Worm (Caenorhabditis elegans) whole organism, L1 larva: ENCODE results near the gene glrx-21.

Experiments
- C04F5.9 ChIP-seq: sonication (generic microtip); optimal IDR thresholded peaks from 2 replicates; lab custom pipeline; 2016; ENCODE audit warnings: missing genetic modification characterization, missing compliant biosample characterization
- C16A3.4 ChIP-seq: fragments of 150-350 bp; optimal IDR thresholded peaks from 2 replicates; lab custom pipeline; 2014; ENCODE audit warnings: missing biosample characterization, missing genetic modification characterization
- F16B12.6 ChIP-seq: fragments of 150-350 bp; optimal IDR thresholded peaks from 2 replicates; lab custom pipeline; 2014; ENCODE audit warnings: missing biosample characterization, missing genetic modification characterization
- Y116A8C.19 ChIP-seq: sonication (generic microtip); optimal IDR thresholded peaks from 2 replicates; lab custom pipeline; 2016; ENCODE audit warnings: missing compliant biosample characterization, missing genetic modification characterization, borderline replicate concordance
- alr-1 ChIP-seq: fragments of 200-800 bp; sonication (Bioruptor generic); optimal IDR thresholded peaks from 2 replicates; lab custom pipeline; 2018; ENCODE audit warnings: borderline replicate concordance, mild to moderate bottlenecking, missing genetic modification characterization, missing compliant biosample characterization
- ama-1 ChIP-seq: fragments of 150-350 bp; optimal IDR thresholded peaks from 2 replicates; lab custom pipeline; 2014
- blmp-1 ChIP-seq: fragments of 150-350 bp; optimal IDR thresholded peaks from 2 replicates; lab custom pipeline; 2014; ENCODE audit warnings: missing biosample characterization, missing genetic modification characterization
- ceh-90 ChIP-seq: sonication (generic microtip); optimal IDR thresholded peaks from 2 replicates; lab custom pipeline; 2016; ENCODE audit warnings: missing genetic modification characterization, missing compliant biosample characterization
- ces-1 ChIP-seq: fragments of 150-350 bp; optimal IDR thresholded peaks from 2 replicates; lab custom pipeline; 2014; ENCODE audit warnings: missing biosample characterization, missing genetic modification reagents, missing genetic modification characterization
- dsc-1 ChIP-seq: sonication (generic microtip); optimal IDR thresholded peaks from 2 replicates; lab custom pipeline; 2016; ENCODE audit warnings: mild to moderate bottlenecking, missing genetic modification characterization, missing compliant biosample characterization
- efl-1 ChIP-seq, 4 experiments: fragments of 150-350 bp; optimal IDR thresholded peaks in 3 of 4; peaks in 1 of 4; 1 replicate in 1 of 4; 2 replicates in 3 of 4; lab custom pipeline; 2014; ENCODE audit warnings: missing biosample characterization in 2 of 4, missing genetic modification characterization in 2 of 4, missing genetic modification reagents in 2 of 4
- efl-3 ChIP-seq: fragments of 200-800 bp; sonication (Bioruptor generic); optimal IDR thresholded peaks from 2 replicates; lab custom pipeline; 2018; ENCODE audit warnings: mild to moderate bottlenecking, missing genetic modification characterization, missing compliant biosample characterization
- egl-13 ChIP-seq: sonication (generic microtip); optimal IDR thresholded peaks from 2 replicates; lab custom pipeline; 2016; ENCODE audit warnings: missing genotype, missing genetic modification reagents, missing genetic modification characterization, missing compliant biosample characterization
- elt-2 ChIP-seq: sonication (generic microtip); optimal IDR thresholded peaks from 2 replicates; lab custom pipeline; 2016; ENCODE audit warnings: missing genetic modification characterization, mild to moderate bottlenecking, inconsistent platforms, missing compliant biosample characterization, missing genetic modification reagents
- elt-3 ChIP-seq, 6 experiments: fragments of 150-350 bp in 1 of 6; sonication (generic microtip); optimal IDR thresholded peaks; 2 replicates each; lab custom pipeline; 2017 to 2018; ENCODE audit warnings: missing biosample characterization in 6 of 6, missing genetic modification characterization in 6 of 6, inconsistent platforms in 1 of 6
- fkh-4 ChIP-seq: sonication (generic microtip); optimal IDR thresholded peaks from 2 replicates; lab custom pipeline; 2016; ENCODE audit warnings: missing compliant biosample characterization, missing genetic modification characterization, borderline replicate concordance
- hlh-4 ChIP-seq: sonication (generic microtip); optimal IDR thresholded peaks from 2 replicates; lab custom pipeline; 2016; ENCODE audit warnings: mild to moderate bottlenecking, missing genetic modification characterization, missing compliant biosample characterization
- hpl-2 ChIP-seq: fragments of 150-350 bp; optimal IDR thresholded peaks from 2 replicates; lab custom pipeline; 2014; ENCODE audit warnings: missing biosample characterization, missing genetic modification reagents, missing genetic modification characterization
- irx-1 ChIP-seq: sonication (generic microtip); optimal IDR thresholded peaks from 2 replicates; lab custom pipeline; 2016; ENCODE audit warnings: missing genetic modification characterization, missing compliant biosample characterization
- isw-1 ChIP-seq: fragments of 200-800 bp; sonication (Bioruptor generic); IDR thresholded peaks from 2 replicates; pipeline ENCODE4 v1.3.6; 2022; ENCODE audit warnings: missing genetic modification characterization, missing compliant biosample characterization
- lin-13 ChIP-seq: fragments of 150-350 bp; optimal IDR thresholded peaks from 2 replicates; lab custom pipeline; 2014; ENCODE audit warnings: missing biosample characterization, missing genetic modification reagents, missing genetic modification characterization
- lin-35 ChIP-seq, 2 experiments: fragments of 150-350 bp; optimal IDR thresholded peaks; 2 replicates each; lab custom pipeline; 2014; ENCODE audit warnings: missing biosample characterization in 2 of 2, missing genetic modification characterization in 2 of 2, missing genetic modification reagents in 2 of 2
- lir-3 ChIP-seq: sonication (generic microtip); optimal IDR thresholded peaks from 2 replicates; lab custom pipeline; 2016; ENCODE audit warnings: mild to moderate bottlenecking, missing genetic modification characterization, moderate library complexity, missing compliant biosample characterization; ENCODE audit not compliant: poor library complexity
- lsy-2 ChIP-seq, 2 experiments: fragments of 150-350 bp; optimal IDR thresholded peaks; 2 replicates each; lab custom pipeline; 2014; ENCODE audit warnings: missing biosample characterization in 2 of 2, missing genetic modification characterization in 2 of 2
- mab-9 ChIP-seq: fragments of 200-800 bp; sonication (Bioruptor generic); IDR thresholded peaks from 2 replicates; pipeline ENCODE4 v1.3.6; 2022; ENCODE audit warnings: missing genetic modification reagents, missing genetic modification characterization, missing compliant biosample characterization
- mep-1 ChIP-seq: fragments of 150-350 bp; optimal IDR thresholded peaks from 2 replicates; lab custom pipeline; 2014; ENCODE audit warnings: missing biosample characterization, missing genetic modification characterization
- nhr-11 ChIP-seq: fragments of 150-350 bp; optimal IDR thresholded peaks from 2 replicates; lab custom pipeline; 2014; ENCODE audit warnings: missing biosample characterization, missing genetic modification characterization
- nhr-20 ChIP-seq: sonication (generic microtip); optimal IDR thresholded peaks from 2 replicates; lab custom pipeline; 2016; ENCODE audit warnings: mild to moderate bottlenecking, missing genetic modification characterization, missing compliant biosample characterization
- nhr-237 ChIP-seq: fragments of 150-350 bp; optimal IDR thresholded peaks from 2 replicates; lab custom pipeline; 2014; ENCODE audit warnings: missing biosample characterization, missing genetic modification characterization
- nhr-28 ChIP-seq: fragments of 150-350 bp; optimal IDR thresholded peaks from 2 replicates; lab custom pipeline; 2014; ENCODE audit warnings: missing biosample characterization, missing genetic modification characterization
- nhr-47 ChIP-seq: sonication (generic microtip); optimal IDR thresholded peaks from 2 replicates; lab custom pipeline; 2016; ENCODE audit warnings: mild to moderate bottlenecking, missing genetic modification characterization, moderate library complexity, missing compliant biosample characterization
- nhr-71 ChIP-seq: sonication (generic microtip); optimal IDR thresholded peaks from 2 replicates; lab custom pipeline; 2016; ENCODE audit warnings: mild to moderate bottlenecking, missing genetic modification characterization, moderate library complexity, missing compliant biosample characterization
- nhr-76 ChIP-seq: sonication (generic microtip); optimal IDR thresholded peaks from 2 replicates; lab custom pipeline; 2017; ENCODE audit warnings: missing biosample characterization, missing genetic modification characterization
- nhr-84 ChIP-seq: sonication (generic microtip); optimal IDR thresholded peaks from 2 replicates; lab custom pipeline; 2017; ENCODE audit warnings: missing biosample characterization, missing genetic modification characterization
- nhr-85 ChIP-seq: sonication (generic microtip); peaks from one replicate; lab custom pipeline; 2016; ENCODE audit warnings: missing genetic modification characterization, inconsistent platforms, missing compliant biosample characterization
- nhr-90 ChIP-seq: sonication (generic microtip); optimal IDR thresholded peaks from 2 replicates; lab custom pipeline; 2016; ENCODE audit warnings: mild to moderate bottlenecking, missing genetic modification characterization, missing compliant biosample characterization; ENCODE audit not compliant: poor library complexity
- pax-3 ChIP-seq: fragments of 200-800 bp; sonication (Bioruptor generic); optimal IDR thresholded peaks from 2 replicates; lab custom pipeline; 2018; ENCODE audit warnings: mild to moderate bottlenecking, missing genetic modification characterization, moderate library complexity, missing compliant biosample characterization
- pqm-1 ChIP-seq: sonication (generic microtip); optimal IDR thresholded peaks from 3 replicates; lab custom pipeline; 2017; ENCODE audit warnings: missing biosample characterization, missing genetic modification characterization
- rnt-1 ChIP-seq: sonication (generic microtip); optimal IDR thresholded peaks from 2 replicates; lab custom pipeline; 2016; ENCODE audit warnings: mild to moderate bottlenecking, missing genetic modification characterization, moderate library complexity, missing compliant biosample characterization
- snpc-4 ChIP-seq: fragments of 150-350 bp; optimal IDR thresholded peaks from 2 replicates; lab custom pipeline; 2014; ENCODE audit warnings: missing biosample characterization, missing genetic modification characterization
- snu-23 ChIP-seq: sonication (generic microtip); optimal IDR thresholded peaks from 2 replicates; lab custom pipeline; 2016; ENCODE audit warnings: missing genetic modification characterization, missing compliant biosample characterization
- sox-4 ChIP-seq: sonication (generic microtip); optimal IDR thresholded peaks from 2 replicates; lab custom pipeline; 2016; ENCODE audit warnings: missing genetic modification characterization, missing compliant biosample characterization
- sup-37 ChIP-seq: fragments of 200-800 bp; sonication (Bioruptor generic); optimal IDR thresholded peaks from 2 replicates; lab custom pipeline; 2018; ENCODE audit warnings: mild to moderate bottlenecking, missing genetic modification characterization, missing compliant biosample characterization
- swsn-7 ChIP-seq: sonication (generic microtip); optimal IDR thresholded peaks from 2 replicates; lab custom pipeline; 2016; ENCODE audit warnings: missing genetic modification characterization, missing compliant biosample characterization
- tbx-2 ChIP-seq: sonication (generic microtip); optimal IDR thresholded peaks from 2 replicates; lab custom pipeline; 2016; ENCODE audit warnings: missing genetic modification characterization, missing compliant biosample characterization
- tlp-1 ChIP-seq: fragments of 150-350 bp; optimal IDR thresholded peaks from 2 replicates; lab custom pipeline; 2014; ENCODE audit warnings: missing biosample characterization, missing genetic modification characterization
- unc-130 ChIP-seq: fragments of 150-350 bp; optimal IDR thresholded peaks from 2 replicates; lab custom pipeline; 2017; ENCODE audit warnings: missing biosample characterization, missing genetic modification characterization, inconsistent platforms
- unc-62 ChIP-seq: fragments of 150-350 bp; optimal IDR thresholded peaks from 2 replicates; lab custom pipeline; 2014; ENCODE audit warnings: missing biosample characterization, missing genetic modification reagents, missing genetic modification characterization
- unc-86 ChIP-seq: sonication (generic microtip); optimal IDR thresholded peaks from 2 replicates; lab custom pipeline; 2016; ENCODE audit warnings: missing genetic modification characterization, missing compliant biosample characterization
- unc-98 ChIP-seq: fragments of 200-800 bp; sonication (Bioruptor generic); IDR thresholded peaks from 2 replicates; pipeline ENCODE4 v1.3.6; 2022; ENCODE audit warnings: missing genetic modification characterization, missing compliant biosample characterization
- ztf-11 ChIP-seq, 2 experiments: sonication (generic microtip); optimal IDR thresholded peaks; 2 replicates each; lab custom pipeline; 2016 to 2017; ENCODE audit warnings: missing genetic modification characterization in 2 of 2, missing biosample characterization in 1 of 2, missing compliant biosample characterization in 1 of 2

Gene glrx-21

DNA sequence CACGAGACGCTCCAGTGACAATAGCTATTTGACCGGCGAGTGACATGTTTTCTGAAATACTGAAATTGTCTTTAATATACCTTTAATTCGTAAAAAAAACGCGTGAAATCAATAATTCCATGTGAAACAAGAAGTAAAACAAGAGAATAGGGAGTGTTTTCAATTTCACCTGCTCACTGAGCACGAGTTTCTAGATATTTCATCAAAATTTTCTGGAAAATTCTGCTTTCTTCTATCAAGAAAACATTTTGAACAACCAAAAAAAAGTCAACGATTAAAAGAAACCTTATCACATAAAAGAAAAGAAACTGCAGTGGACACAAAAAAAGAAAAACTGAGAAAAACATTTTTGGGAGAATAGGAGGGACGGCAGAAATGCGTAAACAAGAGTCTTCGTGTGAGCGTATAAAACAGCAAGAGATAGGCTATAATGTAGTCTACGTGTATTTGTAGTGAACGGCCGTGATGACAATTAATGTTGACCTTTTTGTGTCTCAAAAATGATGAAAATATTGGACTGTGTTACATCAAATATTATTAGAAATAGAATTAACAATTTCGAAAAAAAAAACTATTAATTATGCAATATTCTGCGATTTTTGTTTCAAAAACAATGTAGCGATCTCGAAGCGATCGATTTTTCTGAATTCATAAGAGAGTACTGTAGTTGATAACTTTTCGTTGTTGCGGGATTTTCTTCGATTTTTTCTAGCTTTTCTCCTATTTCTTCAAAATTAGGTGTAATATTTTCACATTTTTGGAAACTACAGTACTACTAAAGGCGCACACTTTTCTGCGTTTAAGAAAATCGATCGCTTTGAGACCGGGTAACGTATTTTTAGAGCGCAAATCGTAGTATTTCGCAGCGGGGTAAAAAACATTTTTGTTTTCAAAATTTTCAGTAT lies 22.3 kb upstream of the glrx-21 start, which contains the start of gene dhs-9:
dhs-9 (minus strand) TSS at position 51 of the 905 bp plus-strand sequence.
- TF ChIP-seq nhr-76 (no peak), nhr-20 (tag; lab: Kevin White, UChicago) (peak; percentile 92), mep-1 (tag; lab: Kevin White, UChicago) (peak; percentile 34), nhr-47 (tag; lab: Kevin White, UChicago) (no peak), fkh-4 (tag; lab: Kevin White, UChicago) (no peak), nhr-85 (peak; percentile 82), Y116A8C.19 (tag; lab: Kevin White, UChicago) (no peak), unc-98 (GFP tag; lab: Robert Waterston, UW) (no peak), elt-3 (tag; optimal IDR thresholded peaks at IDR 0.05; lab: Kevin White, UChicago) (peak in 4 of 6 experiments; percentile 3 to 58 (median 15)), unc-62 (GFP tag; lab: Kevin White, UChicago) (no peak), tbx-2 (no peak), sox-4 (tag; lab: Kevin White, UChicago) (no peak), snu-23 (GFP tag; lab: Kevin White, UChicago) (peak; percentile 53), snpc-4 (tag; lab: Kevin White, UChicago) (no peak), hpl-2 (no peak), nhr-237 (tag; lab: Kevin White, UChicago) (no peak), lsy-2 (tag; optimal IDR thresholded peaks at IDR 0.05; lab: Kevin White, UChicago) (peak in 1 of 2 experiments; percentile 20), ceh-90 (no peak), ces-1 (no peak), isw-1 (GFP tag; lab: Robert Waterston, UW) (no peak), unc-86 (tag; lab: Kevin White, UChicago) (no peak), nhr-90 (tag; lab: Kevin White, UChicago) (peak; percentile 21), pax-3 (tag; lab: Kevin White, UChicago) (no peak), nhr-84 (tag; lab: Kevin White, UChicago) (no peak), nhr-71 (tag; lab: Kevin White, UChicago) (peak; percentile 12), elt-2 (tag; lab: Kevin White, UChicago) (peak; percentile 44), sup-37 (GFP tag; lab: Kevin White, UChicago) (no peak), nhr-11 (tag; lab: Kevin White, UChicago) (no peak), C04F5.9 (tag; lab: Kevin White, UChicago) (no peak), rnt-1 (tag; lab: Kevin White, UChicago) (no peak), lir-3 (no peak), blmp-1 (tag; lab: Kevin White, UChicago) (peak; percentile 46), pqm-1 (no peak), tlp-1 (tag; lab: Kevin White, UChicago) (no peak), irx-1 (no peak), F16B12.6 (tag; lab: Kevin White, UChicago) (no peak), hlh-4 (tag; lab: Kevin White, UChicago) (no peak), mab-9 (GFP tag; lab: Robert Waterston, UW) (no peak), unc-130 (tag; lab: Kevin White, UChicago) (no peak), efl-3 (GFP tag; lab: Kevin White, UChicago) (no peak), ama-1 (lab: Kevin White, UChicago) (no peak), ztf-11 (tag; optimal IDR thresholded peaks at IDR 0.05; lab: Kevin White, UChicago) (no peak), efl-1 (optimal IDR thresholded peaks at IDR 0.05; lab: Kevin White, UChicago) (no peak), efl-1 (GFP tag; optimal IDR thresholded peaks at IDR 0.05 in 1 of 2; lab: Kevin White, UChicago) (peak in 1 of 2 experiments; percentile 56), egl-13 (tag; lab: Kevin White, UChicago) (no peak), lin-13 (GFP tag; lab: Kevin White, UChicago) (no peak), dsc-1 (tag; lab: Kevin White, UChicago) (no peak), lin-35 (GFP tag; optimal IDR thresholded peaks at IDR 0.05; lab: Kevin White, UChicago) (peak in 1 of 2 experiments; percentile 32), nhr-28 (tag; lab: Kevin White, UChicago) (no peak), alr-1 (no peak), swsn-7 (no peak), C16A3.4 (tag; lab: Kevin White, UChicago) (peak; percentile 22)
